Fruit fly (Drosophila melanogaster): ENCODE measurements around the gene CG10428.

The CG10428 gene

dm6 chr2L:18987078-18987895, 38.6 kb downstream of the CG10428 start, which contains the start of the genes Swip-1 and EMC5 (continued):
- peak; percentile 80 for TF ChIP-seq CG2678 (tag; optimal IDR thresholded peaks at IDR 0.05)
- peak; percentile 67; the same call in 2 of the 3 replicates for TF ChIP-seq ken (GFP tag; IDR thresholded peaks at IDR 0.05)
- no peak for TF ChIP-seq br (optimal IDR thresholded peaks at IDR 0.05)
- peak; percentile 35 for TF ChIP-seq mam (GFP tag; optimal IDR thresholded peaks at IDR 0.05)
- no peak for TF ChIP-seq fru (optimal IDR thresholded peaks at IDR 0.05)
- no peak for TF ChIP-seq CG7745 (tag; optimal IDR thresholded peaks at IDR 0.05)
- peak; percentile 21; the same call in 1 of the 3 replicates for TF ChIP-seq CG14860 (GFP tag; IDR thresholded peaks at IDR 0.05; ENCODE audit: partially characterized antibody)
- peak; percentile 41; the same call in 2 of the 3 replicates for TF ChIP-seq Opbp (GFP tag; IDR thresholded peaks at IDR 0.05; ENCODE audit: partially characterized antibody)
- no peak for TF ChIP-seq Tbp (GFP tag; optimal IDR thresholded peaks at IDR 0.05)
- TF ChIP-seq Spps (tag; optimal IDR thresholded peaks at IDR 0.05) = no peak
- TF ChIP-seq ase (GFP tag; IDR thresholded peaks at IDR 0.05) = peak; percentile 18; the same call in 1 of the 3 replicates
- peak; percentile 66 for TF ChIP-seq CG15269 (tag; optimal IDR thresholded peaks at IDR 0.05)
- no peak for TF ChIP-seq CG13123 (GFP tag; optimal IDR thresholded peaks at IDR 0.05)
- no peak for TF ChIP-seq CG6654 (GFP tag; optimal IDR thresholded peaks at IDR 0.05)
- TF ChIP-seq sr (GFP tag; IDR thresholded peaks at IDR 0.05) = peak; percentile 35; the same call in 1 of the 3 replicates
- peak; percentile 49 for TF ChIP-seq CG13296 (GFP tag; optimal IDR thresholded peaks at IDR 0.05)
- no peak for TF ChIP-seq hkb (optimal IDR thresholded peaks at IDR 0.05)
- TF ChIP-seq hkb (GFP tag; IDR thresholded peaks at IDR 0.05) = no peak
- no peak for TF ChIP-seq Atf6 (GFP tag; IDR thresholded peaks at IDR 0.05)
- TF ChIP-seq CG17612 (GFP tag; IDR thresholded peaks at IDR 0.05) = 0 out of 2 replicates have a peak, but pooled peaks have one; percentile 31
- TF ChIP-seq Sry-δ (GFP tag; optimal IDR thresholded peaks at IDR 0.05) = peak; percentile 68
- peak; percentile 62 for TF ChIP-seq PHDP (tag; optimal IDR thresholded peaks at IDR 0.05)
- TF ChIP-seq gem (tag; optimal IDR thresholded peaks at IDR 0.05) = peak; percentile 84
- TF ChIP-seq CG34224 (GFP tag; IDR thresholded peaks at IDR 0.05; ENCODE audit: partially characterized antibody) = no peak; the same call in 1 of the 3 replicates
- TF ChIP-seq CG8944 (GFP tag; optimal IDR thresholded peaks at IDR 0.05) = no peak
- TF ChIP-seq ro (GFP tag; IDR thresholded peaks at IDR 0.05) = no peak
- TF ChIP-seq sob (GFP tag; IDR thresholded peaks at IDR 0.05) = peak; percentile 71
- peak; percentile 58 for TF ChIP-seq CG10431 (GFP tag; optimal IDR thresholded peaks at IDR 0.05)
- peak; percentile 62 for TF ChIP-seq tgo (GFP tag; IDR thresholded peaks at IDR 0.05)
- TF ChIP-seq esg (GFP tag; conservative IDR thresholded peaks at IDR 0.05) = peak; percentile 50
- peak; percentile 69 for TF ChIP-seq E2f2 (GFP tag; IDR thresholded peaks at IDR 0.05)
- peak in 1 of 2 experiments; percentile 87 for TF ChIP-seq insv (GFP tag; optimal IDR thresholded peaks at IDR 0.05)
- no peak for TF ChIP-seq CG4282 (GFP tag; optimal IDR thresholded peaks at IDR 0.05)
- peak; percentile 52 for TF ChIP-seq dmrt99B (tag; optimal IDR thresholded peaks at IDR 0.05)
- peak; percentile 56 for TF ChIP-seq CG10979 (tag; optimal IDR thresholded peaks at IDR 0.05)
- TF ChIP-seq salm (tag; optimal IDR thresholded peaks at IDR 0.05) = no peak
- peak; percentile 63 for TF ChIP-seq gcm (GFP tag; optimal IDR thresholded peaks at IDR 0.05)
- peak; percentile 43 for TF ChIP-seq CG2116 (GFP tag; optimal IDR thresholded peaks at IDR 0.05)
- TF ChIP-seq CG12391 (tag; optimal IDR thresholded peaks at IDR 0.05) = peak; percentile 87
- no peak for TF ChIP-seq btn (GFP tag; optimal IDR thresholded peaks at IDR 0.05)
- peak; percentile 9 for TF ChIP-seq CG31388 (GFP tag; optimal IDR thresholded peaks at IDR 0.05)
- TF ChIP-seq CG17186 (GFP tag; optimal IDR thresholded peaks at IDR 0.05) = peak; percentile 28
- no peak for TF ChIP-seq Oaz (GFP tag; IDR thresholded peaks at IDR 0.05)
- TF ChIP-seq ssp (GFP tag; IDR thresholded peaks at IDR 0.05) = peak; percentile 61
- TF ChIP-seq Dll (GFP tag; IDR thresholded peaks at IDR 0.05; ENCODE audit: partially characterized antibody) = peak; percentile 78
- no peak for TF ChIP-seq CG5953 (GFP tag; IDR thresholded peaks at IDR 0.05)
- TF ChIP-seq CG12942 (GFP tag; optimal IDR thresholded peaks at IDR 0.05) = peak; percentile 50
- TF ChIP-seq CG8765 (GFP tag; IDR thresholded peaks at IDR 0.05) = no peak
- TF ChIP-seq chn (GFP tag; optimal IDR thresholded peaks at IDR 0.05) = no peak
- peak; percentile 44 for TF ChIP-seq Fer3 (tag; optimal IDR thresholded peaks at IDR 0.05)
